Worm (Caenorhabditis elegans): ENCODE measurements around the gene igdb-3.

ce11 chrX:6419113-6419512 lies 33.8 kb downstream of the igdb-3 start:
- no peak for TF ChIP-seq ceh-2 (tag; optimal IDR thresholded peaks at IDR 0.05)
- no peak for TF ChIP-seq pqm-1 (tag; optimal IDR thresholded peaks at IDR 0.05)
- TF ChIP-seq pha-4 (tag; optimal IDR thresholded peaks at IDR 0.05), result no peak
- TF ChIP-seq rnt-1 (tag; optimal IDR thresholded peaks at IDR 0.05), result no peak
- TF ChIP-seq unc-55 (GFP tag; optimal IDR thresholded peaks at IDR 0.05), result no peak
- no peak for TF ChIP-seq odd-2 (tag; optimal IDR thresholded peaks at IDR 0.05)
